Worm (Caenorhabditis elegans) whole organism, L2 larva: ENCODE results near the gene T24E12.12.

ENCODE experiments used
- C34F6.9 ChIP-seq: fragments of 150-350 bp; optimal IDR thresholded peaks from 2 replicates; lab custom pipeline; 2014; ENCODE audit warnings: missing biosample characterization, missing genetic modification characterization
- F13H6.1 ChIP-seq: sonication (generic microtip); optimal IDR thresholded peaks from 2 replicates; lab custom pipeline; 2016; ENCODE audit warnings: missing genetic modification characterization, missing compliant biosample characterization
- R02D3.7 ChIP-seq: fragments of 150-350 bp; optimal IDR thresholded peaks from 2 replicates; lab custom pipeline; 2014; ENCODE audit warnings: missing biosample characterization, missing genetic modification characterization
- Y55F3AM.14 ChIP-seq: fragments of 200-800 bp; sonication (Bioruptor generic); optimal IDR thresholded peaks from 2 replicates; lab custom pipeline; 2018; ENCODE audit warnings: mild to moderate bottlenecking, missing genetic modification characterization, missing compliant biosample characterization
- ZK546.5 ChIP-seq: sonication (generic microtip); optimal IDR thresholded peaks from 2 replicates; lab custom pipeline; 2017; ENCODE audit warnings: missing biosample characterization, missing genetic modification characterization
- alr-1 ChIP-seq: fragments of 150-350 bp; optimal IDR thresholded peaks from 2 replicates; lab custom pipeline; 2014; ENCODE audit warnings: missing biosample characterization, missing genetic modification characterization
- aly-2 ChIP-seq: fragments of 150-350 bp; optimal IDR thresholded peaks from 2 replicates; lab custom pipeline; 2014; ENCODE audit warnings: missing biosample characterization, missing genetic modification characterization
- ama-1 ChIP-seq: fragments of 150-350 bp; optimal IDR thresholded peaks from 2 replicates; lab custom pipeline; 2018; ENCODE audit warnings: inconsistent platforms
- blmp-1 ChIP-seq: sonication (generic microtip); optimal IDR thresholded peaks from 2 replicates; lab custom pipeline; 2017; ENCODE audit warnings: missing genetic modification characterization, mild to moderate bottlenecking, missing compliant biosample characterization, antibody characterized with exemption, moderate library complexity; ENCODE audit not compliant: insufficient read depth
- ceh-16 ChIP-seq: fragments of 150-350 bp; optimal IDR thresholded peaks from 2 replicates; lab custom pipeline; 2014; ENCODE audit warnings: missing biosample characterization, missing genetic modification characterization
- ceh-82 ChIP-seq: fragments of 150-350 bp; optimal IDR thresholded peaks from 2 replicates; lab custom pipeline; 2014; ENCODE audit warnings: missing biosample characterization, missing genetic modification characterization
- crh-2 ChIP-seq: sonication (generic microtip); optimal IDR thresholded peaks from 2 replicates; lab custom pipeline; 2017; ENCODE audit warnings: missing biosample characterization, missing genetic modification characterization
- dmd-4 ChIP-seq: sonication (generic microtip); optimal IDR thresholded peaks from 2 replicates; lab custom pipeline; 2017; ENCODE audit warnings: missing biosample characterization, missing genetic modification characterization
- egl-27 ChIP-seq: sonication (generic microtip); optimal IDR thresholded peaks from 3 replicates; lab custom pipeline; 2017; ENCODE audit warnings: missing biosample characterization, missing genetic modification reagents, missing genetic modification characterization
- elt-1 ChIP-seq: fragments of 150-350 bp; optimal IDR thresholded peaks from 2 replicates; lab custom pipeline; 2014; ENCODE audit warnings: missing biosample characterization, missing genetic modification characterization
- elt-3 ChIP-seq: sonication (generic microtip); optimal IDR thresholded peaks from 2 replicates; lab custom pipeline; 2017; ENCODE audit warnings: missing biosample characterization, missing genetic modification characterization
- fos-1 ChIP-seq: fragments of 150-350 bp; optimal IDR thresholded peaks from 2 replicates; lab custom pipeline; 2014; ENCODE audit warnings: missing biosample characterization, missing genetic modification characterization
- gmeb-1 ChIP-seq: fragments of 150-350 bp; optimal IDR thresholded peaks from 2 replicates; lab custom pipeline; 2014; ENCODE audit warnings: missing biosample characterization, missing genetic modification characterization
- lin-11 ChIP-seq: fragments of 150-350 bp; sonication (generic microtip); optimal IDR thresholded peaks from 2 replicates; lab custom pipeline; 2014; ENCODE audit warnings: missing biosample characterization, missing genetic modification characterization, inconsistent platforms, mixed read lengths
- lin-13 ChIP-seq: fragments of 150-350 bp; optimal IDR thresholded peaks from 2 replicates; lab custom pipeline; 2014; ENCODE audit warnings: missing biosample characterization, missing genetic modification reagents, missing genetic modification characterization
- lin-39 ChIP-seq: fragments of 150-350 bp; optimal IDR thresholded peaks from 2 replicates; lab custom pipeline; 2014; ENCODE audit warnings: missing biosample characterization, missing genetic modification reagents, missing genetic modification characterization
- lsy-2 ChIP-seq, 2 experiments: fragments of 150-350 bp in 1 of 2; sonication (generic microtip) in 1 of 2; optimal IDR thresholded peaks; 2 replicates each; lab custom pipeline; 2014 to 2017; ENCODE audit warnings: missing biosample characterization in 2 of 2, missing genetic modification characterization in 2 of 2
- mab-5 ChIP-seq: fragments of 150-350 bp; optimal IDR thresholded peaks from 2 replicates; lab custom pipeline; 2014; ENCODE audit warnings: missing biosample characterization, missing genetic modification characterization
- mbf-1 ChIP-seq: sonication (generic microtip); optimal IDR thresholded peaks from 2 replicates; lab custom pipeline; 2017; ENCODE audit warnings: missing biosample characterization, missing genetic modification characterization
- mdl-1 ChIP-seq, 2 experiments: fragments of 150-350 bp in 1 of 2; sonication (generic microtip) in 1 of 2; optimal IDR thresholded peaks; 2 replicates each; lab custom pipeline; 2017; ENCODE audit warnings: missing biosample characterization in 2 of 2, missing genetic modification characterization in 2 of 2
- nhr-10 ChIP-seq: sonication (generic microtip); optimal IDR thresholded peaks from 2 replicates; lab custom pipeline; 2017; ENCODE audit warnings: missing biosample characterization, missing genetic modification characterization
- nhr-11 ChIP-seq: fragments of 150-350 bp; optimal IDR thresholded peaks from 2 replicates; lab custom pipeline; 2014; ENCODE audit warnings: missing biosample characterization, missing genetic modification characterization
- nhr-12 ChIP-seq: fragments of 150-350 bp; optimal IDR thresholded peaks from 2 replicates; lab custom pipeline; 2014; ENCODE audit warnings: missing biosample characterization, missing genetic modification characterization
- nhr-129 ChIP-seq: fragments of 150-350 bp; optimal IDR thresholded peaks from 2 replicates; lab custom pipeline; 2014; ENCODE audit warnings: missing biosample characterization, missing genetic modification characterization
- nhr-21 ChIP-seq: fragments of 150-350 bp; optimal IDR thresholded peaks from 2 replicates; lab custom pipeline; 2014; ENCODE audit warnings: missing biosample characterization, missing genetic modification characterization
- nhr-23 ChIP-seq: fragments of 150-350 bp; optimal IDR thresholded peaks from 2 replicates; lab custom pipeline; 2014; ENCODE audit warnings: missing biosample characterization, missing genetic modification reagents, missing genetic modification characterization
- nhr-237 ChIP-seq: fragments of 150-350 bp; optimal IDR thresholded peaks from 2 replicates; lab custom pipeline; 2014; ENCODE audit warnings: missing biosample characterization, missing genetic modification characterization
- nhr-25 ChIP-seq: fragments of 150-350 bp; sonication (generic microtip); optimal IDR thresholded peaks from 3 replicates; lab custom pipeline; 2014; ENCODE audit warnings: missing biosample characterization, missing genetic modification characterization
- nhr-6 ChIP-seq: fragments of 150-350 bp; optimal IDR thresholded peaks from 2 replicates; lab custom pipeline; 2014; ENCODE audit warnings: missing biosample characterization, missing genetic modification characterization
- nhr-77 ChIP-seq: fragments of 150-350 bp; optimal IDR thresholded peaks from 2 replicates; lab custom pipeline; 2014; ENCODE audit warnings: missing biosample characterization, missing genetic modification characterization
- peb-1 ChIP-seq: fragments of 150-350 bp; optimal IDR thresholded peaks from 2 replicates; lab custom pipeline; 2014; ENCODE audit warnings: missing biosample characterization, missing genetic modification characterization
- sem-4 ChIP-seq: fragments of 150-350 bp; optimal IDR thresholded peaks from 2 replicates; lab custom pipeline; 2014; ENCODE audit warnings: missing biosample characterization, missing genetic modification reagents, missing genetic modification characterization
- skn-1 ChIP-seq: sonication (generic microtip); optimal IDR thresholded peaks from 2 replicates; lab custom pipeline; 2017; ENCODE audit warnings: missing biosample characterization, missing genetic modification characterization
- sma-3 ChIP-seq: sonication (generic microtip); optimal IDR thresholded peaks from 2 replicates; lab custom pipeline; 2016; ENCODE audit warnings: missing genetic modification reagents, missing genetic modification characterization, missing compliant biosample characterization
- sma-9 ChIP-seq, 2 experiments: fragments of 150-350 bp in 1 of 2; sonication (generic microtip) in 1 of 2; optimal IDR thresholded peaks; 2 replicates each; lab custom pipeline; 2014 to 2016; ENCODE audit warnings: missing genetic modification characterization in 2 of 2, mild to moderate bottlenecking in 1 of 2, missing biosample characterization in 1 of 2, missing compliant biosample characterization in 1 of 2, missing genetic modification reagents in 1 of 2, moderate library complexity in 1 of 2
- snpc-4 ChIP-seq: fragments of 150-350 bp; optimal IDR thresholded peaks from 2 replicates; lab custom pipeline; 2014; ENCODE audit warnings: missing biosample characterization, missing genetic modification characterization
- unc-39 ChIP-seq: fragments of 150-350 bp; optimal IDR thresholded peaks from 2 replicates; lab custom pipeline; 2014; ENCODE audit warnings: missing biosample characterization, missing genetic modification characterization
- unc-55 ChIP-seq: fragments of 150-350 bp; sonication (generic microtip); optimal IDR thresholded peaks from 3 replicates; lab custom pipeline; 2014; ENCODE audit warnings: missing biosample characterization, missing genetic modification reagents, missing genetic modification characterization
- unc-62 ChIP-seq: fragments of 150-350 bp; optimal IDR thresholded peaks from 2 replicates; lab custom pipeline; 2014; ENCODE audit warnings: missing biosample characterization, missing genetic modification reagents, missing genetic modification characterization
- zag-1 ChIP-seq: fragments of 150-350 bp; optimal IDR thresholded peaks from 2 replicates; lab custom pipeline; 2014; ENCODE audit warnings: missing biosample characterization, missing genetic modification characterization
- ztf-1 ChIP-seq: fragments of 200-800 bp; sonication (Bioruptor generic); conservative IDR thresholded peaks from 2 replicates; pipeline ENCODE4 v1.3.6; 2022; ENCODE audit warnings: missing genetic modification characterization, missing compliant biosample characterization
- ztf-11 ChIP-seq: sonication (generic microtip); optimal IDR thresholded peaks from 2 replicates; lab custom pipeline; 2017; ENCODE audit warnings: missing biosample characterization, missing genetic modification characterization
- ztf-4 ChIP-seq: fragments of 150-350 bp; optimal IDR thresholded peaks from 2 replicates; lab custom pipeline; 2014; ENCODE audit warnings: missing biosample characterization, missing genetic modification characterization

The T24E12.12 gene

ce11 chrII:3805518-3805917 is 46.4 kb downstream of the T24E12.12 start:
- no peak for TF ChIP-seq alr-1
- no peak for TF ChIP-seq nhr-25 (tag; lab: Kevin White, UChicago)
- no peak for TF ChIP-seq elt-1
- TF ChIP-seq ztf-11 (tag; lab: Kevin White, UChicago): no peak
- TF ChIP-seq nhr-12: no peak
- TF ChIP-seq nhr-237 (tag; lab: Kevin White, UChicago): no peak
- no peak for TF ChIP-seq fos-1 (tag; lab: Kevin White, UChicago)
- TF ChIP-seq egl-27 (tag; lab: Kevin White, UChicago): no peak
- TF ChIP-seq Y55F3AM.14: no peak
- TF ChIP-seq, all 48 proteins: peak for 0

- TF ChIP-seq elt-1: no peak
- TF ChIP-seq snpc-4 (tag; lab: Kevin White, UChicago): no peak
- TF ChIP-seq unc-39 (tag; lab: Kevin White, UChicago): no peak
- no peak for TF ChIP-seq nhr-237 (tag; lab: Kevin White, UChicago)
- TF ChIP-seq Y55F3AM.14: no peak
- TF ChIP-seq nhr-21 (tag; lab: Kevin White, UChicago): no peak
- TF ChIP-seq mbf-1: no peak
- TF ChIP-seq fos-1 (tag; lab: Kevin White, UChicago): no peak
These were observed 47.9 kb downstream of the T24E12.12 start, which contains the start of gene F54D10.4 for ce11 chrII:3806964-3807363. TSS of gene F54D10.4 (minus strand) at chrII:3807064.

DNA sequence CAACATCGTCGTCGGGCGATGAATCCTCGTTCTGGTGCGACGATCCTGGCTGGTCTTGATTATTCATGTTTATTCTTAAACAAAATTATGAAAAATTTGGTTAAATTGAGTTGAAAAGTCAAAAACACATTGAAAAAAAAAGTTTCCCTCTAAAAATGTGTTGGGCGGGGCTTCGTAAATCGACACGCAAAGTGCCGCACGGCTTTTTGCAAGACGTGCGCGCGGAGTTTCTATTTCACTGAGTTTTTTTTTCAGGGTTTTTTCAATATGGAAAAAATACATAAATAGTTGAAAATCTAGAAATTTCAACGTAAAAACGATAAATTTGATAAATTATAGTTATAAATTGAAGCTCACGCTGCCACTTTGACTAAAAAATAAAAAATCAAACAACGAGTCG is 49.0 kb downstream of the T24E12.12 start, which contains the start of gene F54D10.5:
TSS of gene F54D10.5 (minus strand) at position 74 of the 400 bp plus-strand sequence.
- TF ChIP-seq Y55F3AM.14 (no peak), F13H6.1 (tag; lab: Kevin White, UChicago) (peak; percentile 75), nhr-12 (no peak), lsy-2 (tag; optimal IDR thresholded peaks at IDR 0.05; lab: Kevin White, UChicago) (peak; percentile 69 to 88), ztf-4 (tag; lab: Kevin White, UChicago) (no peak), nhr-11 (tag; lab: Kevin White, UChicago) (no peak), zag-1 (tag; lab: Kevin White, UChicago) (peak; percentile 9), unc-55 (GFP tag; lab: Kevin White, UChicago) (peak; percentile 87), R02D3.7 (tag; lab: Kevin White, UChicago) (peak; percentile 95), ztf-1 (no peak), nhr-129 (tag; lab: Kevin White, UChicago) (peak; percentile 65), sma-3 (peak; percentile 82), unc-39 (tag; lab: Kevin White, UChicago) (no peak), lin-11 (tag; lab: Kevin White, UChicago) (peak; percentile 70), snpc-4 (tag; lab: Kevin White, UChicago) (peak; percentile 38), peb-1 (no peak), dmd-4 (tag; lab: Kevin White, UChicago) (no peak), mdl-1 (tag; optimal IDR thresholded peaks at IDR 0.05; lab: Kevin White, UChicago) (no peak), lin-39 (tag; lab: Kevin White, UChicago) (no peak), ZK546.5 (tag; lab: Kevin White, UChicago) (peak; percentile 41), nhr-10 (tag; lab: Kevin White, UChicago) (peak; percentile 4), skn-1 (tag; lab: Kevin White, UChicago) (no peak), C34F6.9 (tag; lab: Kevin White, UChicago) (peak; percentile 67), mbf-1 (no peak), gmeb-1 (tag; lab: Kevin White, UChicago) (peak; percentile 95), egl-27 (tag; lab: Kevin White, UChicago) (no peak), lin-13 (peak; percentile 84), ztf-11 (tag; lab: Kevin White, UChicago) (no peak), unc-62 (GFP tag; lab: Kevin White, UChicago) (no peak), ceh-16 (tag; lab: Kevin White, UChicago) (peak; percentile 1), sma-9 (GFP tag; optimal IDR thresholded peaks at IDR 0.05; lab: Kevin White, UChicago) (peak; percentile 84), sma-9 (tag; optimal IDR thresholded peaks at IDR 0.05; lab: Kevin White, UChicago) (no peak), alr-1 (no peak), elt-1 (no peak), mab-5 (tag; lab: Kevin White, UChicago) (peak; percentile 39), blmp-1 (tag; lab: Kevin White, UChicago) (no peak), fos-1 (tag; lab: Kevin White, UChicago) (no peak), ceh-82 (tag; lab: Kevin White, UChicago) (no peak), nhr-6 (no peak), nhr-21 (tag; lab: Kevin White, UChicago) (no peak), aly-2 (no peak), nhr-77 (no peak), nhr-23 (tag; lab: Kevin White, UChicago) (no peak), ama-1 (lab: Kevin White, UChicago) (no peak), sem-4 (tag; lab: Kevin White, UChicago) (peak; percentile 74), crh-2 (tag; lab: Kevin White, UChicago) (peak; percentile 83), elt-3 (tag; lab: Kevin White, UChicago) (no peak), nhr-237 (tag; lab: Kevin White, UChicago) (peak; percentile 22), nhr-25 (tag; lab: Kevin White, UChicago) (no peak)
